Fruit fly (Drosophila melanogaster) Kc167 (cell line): ENCODE data around the gene loh.

ENCODE experiments used
- Myc ChIP-seq: fragments of >200 bp; optimal IDR thresholded peaks from 2 replicates; lab custom pipeline; 2017; ENCODE audit warnings: missing external identifiers
- Sin3A ChIP-seq: fragments of >200 bp; optimal IDR thresholded peaks from 2 replicates; lab custom pipeline; 2018; ENCODE audit warnings: missing external identifiers
- h ChIP-seq: fragments of >200 bp; optimal IDR thresholded peaks from 3 replicates; lab custom pipeline; 2018; ENCODE audit warnings: missing external identifiers
- insv ChIP-seq: fragments of >200 bp; optimal IDR thresholded peaks from 3 replicates; lab custom pipeline; 2018; ENCODE audit warnings: missing external identifiers
- psq ChIP-seq: fragments of >200 bp; optimal IDR thresholded peaks from 2 replicates; lab custom pipeline; 2017; ENCODE audit warnings: missing external identifiers
- ttk ChIP-seq: sonication (Bioruptor generic); optimal IDR thresholded peaks from 2 replicates; lab custom pipeline; 2017; ENCODE audit warnings: missing external identifiers

The loh gene

DNA sequence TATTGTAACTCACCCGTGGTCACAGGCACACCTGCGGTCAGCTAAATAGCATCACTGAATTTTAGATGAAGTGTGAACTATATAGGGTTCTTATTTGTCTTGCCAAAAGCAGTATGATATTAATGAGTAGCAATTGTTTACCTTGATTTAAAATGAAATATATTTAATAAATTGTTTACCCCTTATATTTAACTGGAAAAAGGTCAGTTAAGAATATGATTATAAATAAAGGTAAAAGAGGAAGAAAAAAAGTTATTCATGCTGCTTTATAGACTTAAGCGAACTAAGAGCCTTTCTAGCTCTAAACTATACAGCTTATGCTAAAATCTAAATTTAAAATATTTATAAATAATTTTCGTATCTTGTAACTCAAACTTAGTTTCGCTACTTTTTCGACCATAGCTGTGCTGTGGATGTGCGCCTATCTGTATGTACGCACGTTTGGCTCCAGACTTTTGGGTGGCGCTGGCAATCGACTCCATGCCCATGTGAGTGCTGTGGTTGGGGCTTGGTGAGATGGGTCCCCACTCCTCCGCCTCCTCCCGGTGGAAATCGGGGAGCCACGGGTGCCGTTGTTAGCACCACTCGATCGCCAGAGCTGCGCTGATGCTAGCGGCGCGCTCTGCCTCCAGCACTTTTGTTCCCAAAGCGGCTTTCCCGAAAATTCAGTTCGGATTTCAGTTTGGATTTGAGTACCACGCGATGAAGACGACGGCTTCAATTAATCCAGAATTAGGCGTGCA, at the start of gene loh:
loh (plus strand) TSS at position 487 of the 743 bp plus-strand sequence.
- TF ChIP-seq insv (lab: Kevin White, UChicago) (no peak), psq (lab: Kevin White, UChicago) (no peak), Myc (lab: Kevin White, UChicago) (no peak), ttk (lab: Kevin White, UChicago) (no peak), Sin3A (lab: Kevin White, UChicago) (no peak), h (lab: Kevin White, UChicago) (no peak)

DNA sequence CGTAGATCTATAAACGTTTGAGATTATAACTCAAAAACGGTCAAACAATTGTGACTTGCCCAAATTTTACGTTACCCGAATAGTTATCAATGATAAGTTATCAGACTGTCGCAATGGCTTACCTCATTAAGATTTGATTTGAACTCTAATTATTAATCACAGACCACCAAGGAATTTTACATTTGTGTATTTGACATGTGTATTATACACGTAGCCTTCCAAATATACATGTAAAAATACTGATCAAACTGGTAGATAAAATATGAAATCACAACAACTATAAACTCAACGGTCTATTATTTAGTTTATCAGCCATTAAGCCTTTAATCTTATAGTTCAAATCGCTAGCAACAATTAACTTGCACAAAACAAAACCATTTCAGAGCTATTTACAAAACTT, 48.9 kb upstream of the loh start:
- TF ChIP-seq Myc (lab: Kevin White, UChicago) (no peak), Sin3A (lab: Kevin White, UChicago) (no peak)

DNA sequence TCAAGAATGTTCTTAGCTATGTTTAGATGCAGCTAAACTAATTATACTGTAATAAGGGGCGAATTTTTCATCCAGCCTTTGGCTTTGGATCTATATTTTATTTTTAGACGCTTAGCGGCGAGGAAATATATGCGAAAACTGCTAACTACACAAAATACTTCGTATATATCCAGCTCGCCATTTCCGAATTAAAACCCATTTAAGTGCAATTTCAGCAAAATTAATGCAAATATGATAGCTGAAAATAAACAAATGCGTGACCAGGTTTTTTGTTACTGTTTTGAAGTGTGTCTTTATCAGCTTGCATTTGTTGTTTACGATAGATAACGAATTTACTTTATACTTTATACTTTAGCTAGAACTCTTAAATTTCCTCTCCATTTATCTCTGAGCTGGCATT, 47.3 kb upstream of the loh start:
- TF ChIP-seq psq (lab: Kevin White, UChicago), result no peak
- TF ChIP-seq Sin3A (lab: Kevin White, UChicago), result no peak
- TF ChIP-seq h (lab: Kevin White, UChicago), result no peak
- no peak for TF ChIP-seq insv (lab: Kevin White, UChicago)
- TF ChIP-seq Myc (lab: Kevin White, UChicago), result no peak
- no peak for TF ChIP-seq ttk (lab: Kevin White, UChicago)

DNA sequence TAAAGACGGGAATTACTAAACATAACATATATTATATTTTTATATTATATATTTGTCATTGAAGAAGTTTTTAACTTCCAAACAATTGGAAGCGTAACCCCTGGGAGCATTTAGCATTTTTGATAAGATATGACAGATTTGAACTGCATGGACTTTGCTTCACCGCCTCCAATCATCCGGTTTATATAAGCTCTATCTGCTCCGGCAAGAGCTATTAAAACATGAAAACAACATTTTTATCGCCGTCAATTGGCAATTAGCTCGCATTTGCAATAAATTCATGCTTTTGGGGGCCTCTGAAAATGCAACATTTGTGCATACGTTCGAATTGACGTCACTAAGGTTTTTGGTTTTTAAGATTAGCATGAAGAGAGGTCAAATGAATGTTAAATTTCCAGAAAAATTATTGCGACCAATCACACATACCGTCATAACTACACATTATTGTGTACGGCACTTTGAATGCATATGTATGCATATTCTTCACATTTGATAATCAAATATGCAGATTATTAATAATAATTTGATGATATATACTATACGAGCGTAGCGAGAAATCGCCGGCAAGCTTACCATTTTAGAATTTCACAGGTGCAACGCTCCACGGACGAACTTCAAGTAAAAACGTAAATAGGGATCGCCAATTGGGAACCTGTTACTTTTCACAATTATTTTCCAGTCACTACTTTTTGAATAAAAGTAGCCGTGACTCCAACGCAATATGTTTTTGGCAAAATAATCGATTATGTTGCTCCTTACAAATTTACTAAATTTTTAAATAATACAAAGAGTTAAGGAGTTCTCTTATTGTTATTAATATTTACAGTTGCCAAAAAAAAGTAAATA, 46.5 kb upstream of the loh start, which contains the start of gene Mdh1:
Mdh1 (minus strand) TSS at position 691 of the 846 bp plus-strand sequence.
- TF ChIP-seq psq (lab: Kevin White, UChicago) (peak; percentile 52), h (lab: Kevin White, UChicago) (no peak)

DNA sequence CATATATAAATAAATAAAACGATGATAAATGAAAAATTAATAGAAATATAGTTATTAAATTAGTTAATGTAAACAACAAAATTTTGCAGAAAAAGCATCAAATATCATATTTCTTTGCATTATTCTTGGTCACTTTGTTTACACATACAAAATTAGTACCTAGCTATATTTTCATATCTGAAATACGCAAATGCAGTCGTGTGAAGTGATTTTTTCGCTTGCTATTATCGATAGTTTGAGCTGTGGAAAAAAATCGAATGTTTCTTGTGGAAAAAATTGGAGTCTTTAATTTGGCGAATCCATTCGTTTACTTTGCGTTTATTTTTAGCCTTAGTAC, 45.9 kb upstream of the loh start, which contains the start of gene Cnot4:
Cnot4 (plus strand) TSS at position 229 of the 337 bp plus-strand sequence.
- peak; percentile 31 for TF ChIP-seq psq (lab: Kevin White, UChicago)
- TF ChIP-seq insv (lab: Kevin White, UChicago), result no peak

DNA sequence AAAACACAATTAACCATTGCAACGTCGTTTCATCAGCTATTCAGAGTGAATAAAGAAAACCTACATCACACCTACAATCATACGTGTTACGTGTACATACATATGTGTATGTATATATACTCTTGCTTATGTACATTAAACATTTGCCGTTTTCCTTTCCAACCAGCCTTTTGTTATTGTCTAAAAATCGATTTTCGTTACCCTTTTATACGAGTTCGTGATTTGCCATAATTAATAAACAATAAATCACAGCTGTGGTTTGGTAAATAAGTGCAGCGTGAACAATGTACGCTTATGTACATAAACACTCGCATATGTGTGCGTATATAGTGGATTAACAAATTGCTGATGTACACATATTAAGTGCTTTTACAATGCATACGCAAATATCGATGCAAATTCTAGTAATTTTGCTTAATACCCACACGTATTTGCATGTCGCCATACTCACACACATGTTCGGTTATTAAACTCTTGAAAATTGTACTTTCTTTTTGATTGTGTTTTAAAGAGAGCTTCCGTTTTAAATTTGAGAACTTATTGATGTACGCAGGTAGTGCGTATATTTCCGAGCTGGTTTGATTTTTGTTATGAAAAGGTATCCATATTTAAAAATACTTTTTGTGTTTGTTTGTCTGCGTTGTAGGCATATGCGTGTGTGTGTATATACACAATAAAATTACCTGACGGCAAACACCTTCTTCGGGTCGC, 45.3 kb upstream of the loh start:
- TF ChIP-seq ttk (lab: Kevin White, UChicago), result no peak
- no peak for TF ChIP-seq insv (lab: Kevin White, UChicago)
- no peak for TF ChIP-seq h (lab: Kevin White, UChicago)
- no peak for TF ChIP-seq Sin3A (lab: Kevin White, UChicago)

DNA sequence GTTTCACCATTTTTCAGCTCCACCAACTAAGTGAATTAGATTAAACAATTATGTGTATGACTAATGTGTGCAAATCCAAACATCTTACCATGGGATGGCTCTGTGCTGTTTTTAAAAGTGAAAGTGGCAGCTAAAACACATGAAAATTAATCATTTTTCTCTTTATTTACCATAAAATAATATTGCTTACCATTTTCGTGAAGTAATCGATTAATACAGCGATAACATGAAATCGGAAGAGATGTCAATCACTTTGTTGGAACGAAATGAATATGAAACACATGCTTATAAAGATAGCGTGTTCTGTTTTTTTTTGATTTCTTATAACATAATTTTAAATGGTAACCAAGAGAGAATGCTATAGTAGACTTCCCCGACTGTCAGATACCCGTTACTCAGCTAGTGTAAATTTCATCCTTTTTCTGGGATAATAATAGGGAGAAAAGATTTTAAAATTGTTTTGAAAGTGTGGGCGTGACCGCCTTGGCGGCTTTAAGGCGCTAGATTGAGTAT, 38.5 kb upstream of the loh start:
- TF ChIP-seq Myc (lab: Kevin White, UChicago), result no peak
- TF ChIP-seq ttk (lab: Kevin White, UChicago), result no peak
- TF ChIP-seq Sin3A (lab: Kevin White, UChicago), result no peak
- TF ChIP-seq h (lab: Kevin White, UChicago), result no peak
- TF ChIP-seq insv (lab: Kevin White, UChicago), result no peak
- TF ChIP-seq psq (lab: Kevin White, UChicago), result no peak

DNA sequence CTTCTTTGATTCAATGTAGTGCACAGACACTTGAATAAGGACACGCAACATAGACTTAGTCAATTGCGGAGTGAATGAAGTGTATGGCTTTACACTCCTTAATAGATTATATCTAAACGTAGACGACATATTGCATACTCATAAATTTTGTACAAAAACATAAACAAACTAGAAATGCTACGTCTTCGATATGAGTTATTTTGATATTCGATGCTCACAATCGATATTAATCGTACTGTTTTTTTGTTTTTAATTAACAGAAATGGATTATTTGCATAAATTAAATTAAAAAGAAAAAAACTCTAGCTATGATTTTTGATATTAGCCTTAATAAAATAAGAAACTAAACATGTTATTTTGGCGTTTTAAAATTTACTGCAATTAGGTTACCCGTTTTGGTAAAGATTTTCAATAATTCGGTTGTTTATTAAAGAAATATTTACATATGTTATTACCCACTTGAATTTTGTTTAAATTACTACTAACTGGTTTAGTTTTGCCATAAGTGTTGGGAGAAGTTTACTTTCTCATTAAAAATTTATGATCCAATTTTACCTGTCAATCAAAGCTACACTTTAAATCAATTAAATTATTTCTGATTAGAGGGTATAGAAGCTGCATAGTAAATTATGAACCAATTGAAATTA, 37.2 kb upstream of the loh start, which contains the start of the genes CG17768, LSm-4 and Ir31a:
CG17768 (minus strand) TSS at position 196 of the 647 bp plus-strand sequence.
LSm-4 (minus strand) TSS at position 196 of the 647 bp plus-strand sequence.
Ir31a (plus strand) TSS at position 558 of the 647 bp plus-strand sequence.
- TF ChIP-seq Myc (lab: Kevin White, UChicago), result no peak
- no peak for TF ChIP-seq Sin3A (lab: Kevin White, UChicago)
- TF ChIP-seq h (lab: Kevin White, UChicago), result no peak
- no peak for TF ChIP-seq ttk (lab: Kevin White, UChicago)
- no peak for TF ChIP-seq psq (lab: Kevin White, UChicago)
- no peak for TF ChIP-seq insv (lab: Kevin White, UChicago)

DNA sequence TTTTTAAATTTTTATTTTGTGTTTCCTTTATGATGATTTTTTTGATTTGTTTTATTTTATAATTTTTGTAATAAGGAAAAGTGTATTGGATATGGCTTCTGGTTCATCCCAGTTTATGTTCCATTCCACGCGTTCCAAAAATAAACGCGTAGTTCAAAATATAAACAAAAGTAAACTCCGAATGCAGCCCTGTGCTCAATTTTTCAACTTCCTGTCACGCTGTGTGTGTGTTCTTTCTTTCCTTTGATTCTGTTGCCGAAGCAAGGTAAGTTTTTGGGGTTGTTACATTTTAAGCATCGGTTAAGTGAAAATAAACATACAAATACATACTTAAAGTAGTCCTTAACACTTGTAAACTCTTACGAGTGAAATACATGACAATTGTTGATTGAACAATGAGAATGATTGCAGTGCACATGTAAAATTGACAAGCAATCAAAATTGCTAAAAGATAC, 34.2 kb upstream of the loh start, which contains the start of the genes Ip259 and RpS27A:
Ip259 (plus strand) TSS at position 231 of the 455 bp plus-strand sequence.
RpS27A (plus strand) TSS at position 231 of the 455 bp plus-strand sequence.
- no peak for TF ChIP-seq h (lab: Kevin White, UChicago)
- TF ChIP-seq insv (lab: Kevin White, UChicago), result no peak
- TF ChIP-seq psq (lab: Kevin White, UChicago), result no peak
- no peak for TF ChIP-seq ttk (lab: Kevin White, UChicago)
- no peak for TF ChIP-seq Sin3A (lab: Kevin White, UChicago)
- no peak for TF ChIP-seq Myc (lab: Kevin White, UChicago)

DNA sequence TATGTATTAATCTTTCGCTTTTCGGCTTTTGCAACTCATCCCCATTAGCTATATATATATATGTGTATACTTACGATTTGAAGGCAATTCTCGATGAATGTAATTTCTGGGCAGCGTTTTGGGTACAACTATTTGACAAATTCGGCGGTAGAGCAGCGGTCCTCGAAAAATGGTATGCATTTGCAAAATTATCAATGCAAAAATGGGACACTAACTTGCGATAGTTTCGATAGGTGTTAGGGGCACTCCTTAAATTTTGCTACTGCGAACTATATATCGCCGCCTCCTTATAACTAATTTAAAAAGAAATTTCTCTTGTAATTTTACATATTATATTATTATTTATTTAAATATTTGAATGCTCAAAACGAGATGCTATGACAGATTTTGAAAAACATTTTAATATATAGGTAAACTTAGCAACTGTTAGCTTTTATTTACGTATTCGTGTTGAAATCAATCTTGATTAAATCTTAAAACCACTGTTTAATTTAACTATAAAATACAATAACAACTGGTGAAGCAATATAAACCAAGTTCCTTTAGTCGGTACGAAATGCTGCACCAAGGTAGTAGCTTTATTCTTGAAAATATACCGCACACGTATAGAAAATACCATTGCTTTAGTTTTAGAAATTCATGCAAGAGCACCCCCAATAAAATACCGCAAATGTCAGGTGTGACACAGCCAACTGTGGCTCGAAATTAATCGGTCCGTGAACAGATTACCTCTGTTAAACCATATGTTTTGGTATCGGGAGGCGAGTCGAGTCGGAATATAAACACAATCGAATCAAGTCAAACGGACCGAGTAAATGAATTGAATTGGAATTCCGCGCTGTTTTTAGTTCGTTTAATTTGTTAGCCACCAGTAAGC, 28.8 kb upstream of the loh start, which contains the start of the genes CG5355 and Klp31E:
CG5355 (minus strand) TSS at position 213 of the 877 bp plus-strand sequence.
Klp31E (plus strand) TSS at position 767 of the 877 bp plus-strand sequence.
- TF ChIP-seq Myc (lab: Kevin White, UChicago) (no peak), psq (lab: Kevin White, UChicago) (no peak)
